Fruit fly (Drosophila melanogaster): Measurements from ENCODE around the gene kuz.

kuz gene

dm6 chr2L:13512182-13513032 is 37.5 kb upstream of the kuz start (continued):
- TF ChIP-seq Kr (GFP tag; optimal IDR thresholded peaks at IDR 0.05), result no peak
- peak in 1 of 2 experiments; percentile 66 for TF ChIP-seq Hr51 (GFP tag; optimal IDR thresholded peaks at IDR 0.05)
- peak; percentile 44 for TF ChIP-seq Ada2b (GFP tag; IDR thresholded peaks at IDR 0.05)
- peak; percentile 61; the same call in 1 of the 2 replicates for TF ChIP-seq Ptx1 (GFP tag; IDR thresholded peaks at IDR 0.05)
- TF ChIP-seq Hand (GFP tag; optimal IDR thresholded peaks at IDR 0.05), result no peak
- no peak for TF ChIP-seq CG8478 (optimal IDR thresholded peaks at IDR 0.05)
- TF ChIP-seq Side (GFP tag; optimal IDR thresholded peaks at IDR 0.05), result no peak
- no peak for TF ChIP-seq Adf1 (GFP tag; IDR thresholded peaks at IDR 0.05)
- TF ChIP-seq CG10462 (GFP tag; optimal IDR thresholded peaks at IDR 0.05), result no peak
- no peak for TF ChIP-seq Dad (GFP tag; optimal IDR thresholded peaks at IDR 0.05)
- no peak for TF ChIP-seq CG16815 (GFP tag; optimal IDR thresholded peaks at IDR 0.05)
- no peak for TF ChIP-seq schlank (tag; optimal IDR thresholded peaks at IDR 0.05)
- no peak for TF ChIP-seq Lhr (GFP tag; optimal IDR thresholded peaks at IDR 0.05)
- TF ChIP-seq CG11504 (tag; optimal IDR thresholded peaks at IDR 0.05), result peak; percentile 65
- TF ChIP-seq sisA (GFP tag; IDR thresholded peaks at IDR 0.05), result peak; percentile 35
- TF ChIP-seq pfk (GFP tag; optimal IDR thresholded peaks at IDR 0.05), result no peak
- TF ChIP-seq CG11398 (GFP tag; optimal IDR thresholded peaks at IDR 0.05), result no peak
- TF ChIP-seq Sox100B (GFP tag; optimal IDR thresholded peaks at IDR 0.05), result peak; percentile 17
- TF ChIP-seq Doc2 (GFP tag; IDR thresholded peaks at IDR 0.05), result no peak
- TF ChIP-seq gt (GFP tag; IDR thresholded peaks at IDR 0.05), result no peak
- TF ChIP-seq fd96Cb (tag; optimal IDR thresholded peaks at IDR 0.05), result peak; percentile 32
- peak; percentile 53 for TF ChIP-seq CG7839 (tag; optimal IDR thresholded peaks at IDR 0.05)
- no peak for TF ChIP-seq dati (GFP tag; IDR thresholded peaks at IDR 0.05)
- no peak for TF ChIP-seq lov (optimal IDR thresholded peaks at IDR 0.05)
- no peak for TF ChIP-seq lov (GFP tag; IDR thresholded peaks at IDR 0.05)
- TF ChIP-seq kni (GFP tag; optimal IDR thresholded peaks at IDR 0.05), result peak; percentile 30
- peak; percentile 43 to 95 for TF ChIP-seq Trl (optimal IDR thresholded peaks at IDR 0.05)
- TF ChIP-seq Trl (GFP tag; optimal IDR thresholded peaks at IDR 0.05), result no peak
- no peak for TF ChIP-seq CG8388 (GFP tag; optimal IDR thresholded peaks at IDR 0.05)
- no peak for TF ChIP-seq Tbp (GFP tag; optimal IDR thresholded peaks at IDR 0.05)
- no peak for TF ChIP-seq unc-4 (GFP tag; IDR thresholded peaks at IDR 0.05; ENCODE audit: partially characterized antibody)
- TF ChIP-seq gro (GFP tag; optimal IDR thresholded peaks at IDR 0.05), result no peak
- TF ChIP-seq gcm (GFP tag; optimal IDR thresholded peaks at IDR 0.05), result no peak
- TF ChIP-seq br (optimal IDR thresholded peaks at IDR 0.05), result no peak
- peak; percentile 3 for TF ChIP-seq Ssrp (tag; optimal IDR thresholded peaks at IDR 0.05)
- no peak for TF ChIP-seq lola (GFP tag; optimal IDR thresholded peaks at IDR 0.05)
- no peak for TF ChIP-seq usp (GFP tag; optimal IDR thresholded peaks at IDR 0.05)
- no peak for TF ChIP-seq Bdp1 (GFP tag; optimal IDR thresholded peaks at IDR 0.05)
- TF ChIP-seq Antp (GFP tag; optimal IDR thresholded peaks at IDR 0.05), result peak; percentile 10
- TF ChIP-seq Dip3 (GFP tag; optimal IDR thresholded peaks at IDR 0.05), result peak; percentile 22
- TF ChIP-seq CG16863 (GFP tag; optimal IDR thresholded peaks at IDR 0.05), result peak; percentile 16
- TF ChIP-seq NFAT (GFP tag; IDR thresholded peaks at IDR 0.05), result no peak
- no peak for TF ChIP-seq amos (GFP tag; IDR thresholded peaks at IDR 0.05; ENCODE audit: partially characterized antibody)
- no peak for TF ChIP-seq CG13775 (GFP tag; optimal IDR thresholded peaks at IDR 0.05)
- no peak for TF ChIP-seq Hr39 (optimal IDR thresholded peaks at IDR 0.05)
- TF ChIP-seq Nf-YC (tag; optimal IDR thresholded peaks at IDR 0.05), result no peak
- TF ChIP-seq CG10565 (GFP tag; optimal IDR thresholded peaks at IDR 0.05), result no peak
- TF ChIP-seq hb (GFP tag; IDR thresholded peaks at IDR 0.05; ENCODE audit: partially characterized antibody), result no peak
- no peak for TF ChIP-seq CG43689 (GFP tag; IDR thresholded peaks at IDR 0.05)
- TF ChIP-seq Blimp-1 (GFP tag; optimal IDR thresholded peaks at IDR 0.05), result peak; percentile 26
- TF ChIP-seq lilli (GFP tag; optimal IDR thresholded peaks at IDR 0.05), result peak; percentile 33
